Worm (Caenorhabditis elegans) whole organism, late embryonic: ENCODE measurements around the gene cls-3.

Experiments used
- ama-1 ChIP-seq: fragments of 150-350 bp; optimal IDR thresholded peaks from 2 replicates; lab custom pipeline; 2014
- ceh-31 ChIP-seq: sonication (generic microtip); optimal IDR thresholded peaks from 2 replicates; lab custom pipeline; 2016; ENCODE audit warnings: missing genetic modification characterization, missing compliant biosample characterization
- fax-1 ChIP-seq: sonication (generic microtip); optimal IDR thresholded peaks from 2 replicates; lab custom pipeline; 2016; ENCODE audit warnings: missing genotype, missing genetic modification characterization, missing compliant biosample characterization
- rnt-1 ChIP-seq: sonication (generic microtip); optimal IDR thresholded peaks from 2 replicates; lab custom pipeline; 2016; ENCODE audit warnings: missing genetic modification characterization, missing compliant biosample characterization
- unc-86 ChIP-seq: sonication (generic microtip); optimal IDR thresholded peaks from 2 replicates; lab custom pipeline; 2016; ENCODE audit warnings: missing genetic modification characterization, missing compliant biosample characterization

DNA sequence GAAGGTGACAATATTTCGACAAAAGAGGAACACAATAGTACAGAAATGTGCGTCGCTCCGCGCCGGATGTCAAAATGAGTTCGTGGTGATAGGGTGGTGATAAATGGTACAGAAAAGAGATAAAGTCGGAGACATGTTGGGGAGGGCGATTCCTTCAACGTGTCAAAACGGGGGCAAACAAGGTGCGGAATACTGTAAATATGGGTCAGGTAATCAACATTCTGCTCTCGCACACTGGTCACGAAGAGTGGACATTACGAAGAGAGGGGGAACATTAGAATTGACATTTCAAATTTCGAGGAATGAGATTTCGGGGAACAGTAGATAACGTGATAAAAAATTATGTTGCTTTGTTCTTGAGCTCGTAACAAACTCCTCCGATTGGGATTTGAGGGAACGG lies 8.7 kb upstream of the cls-3 start, which contains the start of gene ZC84.6:
- no peak for TF ChIP-seq unc-86
- TF ChIP-seq rnt-1 (tag; lab: Kevin White, UChicago), result no peak
- TF ChIP-seq fax-1 (tag; lab: Kevin White, UChicago), result no peak
- no peak for TF ChIP-seq ama-1
- no peak for TF ChIP-seq ceh-31 (tag; lab: Kevin White, UChicago)
